Fruit fly (Drosophila melanogaster) whole organism, prepupa: ENCODE results near the gene Grik.

Experiments
- Blimp-1 ChIP-seq: fragments of 200-800 bp; sonication (Bioruptor generic); optimal IDR thresholded peaks from 3 replicates; lab custom pipeline; 2017; ENCODE audit warnings: missing biosample characterization, missing genetic modification characterization, mild to moderate bottlenecking, moderate library complexity, missing genetic modification reagents
- CG10631 ChIP-seq: fragments of 200-800 bp; sonication (Bioruptor generic); optimal IDR thresholded peaks from 2 replicates; lab custom pipeline; 2016; ENCODE audit warnings: missing biosample characterization, missing genetic modification characterization
- CG10669 ChIP-seq: fragments of 200-800 bp; sonication (Bioruptor generic); optimal IDR thresholded peaks from 3 replicates; lab custom pipeline; 2018; ENCODE audit warnings: missing biosample characterization, mild to moderate bottlenecking, missing genetic modification characterization, moderate library complexity
- CG11762 ChIP-seq: fragments of 200-800 bp; sonication (Bioruptor generic); optimal IDR thresholded peaks from 3 replicates; lab custom pipeline; 2016; ENCODE audit warnings: missing biosample characterization, missing genetic modification characterization; ENCODE audit not compliant: insufficient read depth
- CG15336 ChIP-seq: fragments of 200-800 bp; sonication (Bioruptor generic); IDR thresholded peaks from 2 replicates; pipeline ENCODE4 v1.3.6; 2022; ENCODE audit warnings: missing biosample characterization, missing genetic modification characterization
- CG32006 ChIP-seq: fragments of 200-800 bp; sonication (Bioruptor generic); optimal IDR thresholded peaks from 3 replicates; lab custom pipeline; 2017; ENCODE audit warnings: missing biosample characterization, mild to moderate bottlenecking, missing genetic modification characterization
- CG34406 ChIP-seq: fragments of 200-800 bp; sonication (Bioruptor generic); optimal IDR thresholded peaks from 3 replicates; lab custom pipeline; 2016; ENCODE audit warnings: missing biosample characterization, missing genetic modification characterization
- CG3919 ChIP-seq: fragments of 200-800 bp; sonication (Bioruptor generic); optimal IDR thresholded peaks from 3 replicates; lab custom pipeline; 2016; ENCODE audit warnings: missing biosample characterization, missing genetic modification characterization
- Ets21C ChIP-seq: fragments of 200-800 bp; sonication (Bioruptor generic); optimal IDR thresholded peaks from 3 replicates; lab custom pipeline; 2016; ENCODE audit warnings: missing biosample characterization, missing genetic modification characterization
- Hr39 ChIP-seq: fragments of 200-800 bp; sonication (Bioruptor generic); optimal IDR thresholded peaks from 2 replicates; lab custom pipeline; 2016; ENCODE audit warnings: missing biosample characterization, missing genetic modification characterization
- fd59A ChIP-seq: fragments of 200-800 bp; sonication (Bioruptor generic); optimal IDR thresholded peaks from 2 replicates; lab custom pipeline; 2017; ENCODE audit warnings: missing biosample characterization, mild to moderate bottlenecking, missing genetic modification characterization, missing genetic modification reagents
- svp ChIP-seq: fragments of 200-800 bp; sonication (Bioruptor generic); peaks from one replicate; lab custom pipeline; 2016; ENCODE audit warnings: missing biosample characterization, missing genetic modification characterization
- vri ChIP-seq: fragments of 200-800 bp; sonication (Bioruptor generic); optimal IDR thresholded peaks from 3 replicates; lab custom pipeline; 2016; ENCODE audit warnings: missing biosample characterization, mild to moderate bottlenecking, missing genetic modification characterization

- no peak for TF ChIP-seq CG10631
- no peak for TF ChIP-seq CG10669 (GFP tag; lab: Kevin White, UChicago)
- no peak for TF ChIP-seq CG34406 (GFP tag; lab: Kevin White, UChicago)
- no peak for TF ChIP-seq CG3919 (GFP tag; lab: Kevin White, UChicago)
- TF ChIP-seq CG11762 (GFP tag; lab: Kevin White, UChicago), result no peak
- no peak for TF ChIP-seq vri (GFP tag; lab: Kevin White, UChicago)
- TF ChIP-seq Blimp-1 (GFP tag; lab: Kevin White, UChicago), result no peak
- no peak for TF ChIP-seq Hr39 (GFP tag; lab: Kevin White, UChicago)
- TF ChIP-seq CG32006 (GFP tag; lab: Kevin White, UChicago), result no peak
- TF ChIP-seq svp (GFP tag; lab: Kevin White, UChicago), result no peak
- TF ChIP-seq CG15336 (GFP tag; lab: Robert Waterston, UW), result no peak
- no peak for TF ChIP-seq Ets21C (GFP tag; lab: Kevin White, UChicago)
- TF ChIP-seq fd59A (GFP tag; lab: Kevin White, UChicago), result no peak
These were observed 53.4 kb downstream of the Grik start for dm6 chr3R:20955119-20955518.
